Worm (Caenorhabditis elegans) whole organism, L3 larva: Measurements from ENCODE around the gene K11H12.11.
A peak's percentile ranks its signal among the peaks of the same experiment; 100 is the strongest.

Experiments
- ama-1 ChIP-seq: fragments of 150-350 bp; optimal IDR thresholded peaks from 2 replicates; lab custom pipeline; 2018
- ceh-82 ChIP-seq: fragments of 150-350 bp; optimal IDR thresholded peaks from 2 replicates; lab custom pipeline; 2014; ENCODE audit warnings: missing biosample characterization, missing genetic modification characterization
- ceh-9 ChIP-seq: sonication (generic microtip); optimal IDR thresholded peaks from 2 replicates; lab custom pipeline; 2018; ENCODE audit warnings: missing biosample characterization, missing genetic modification characterization
- daf-12 ChIP-seq: fragments of 150-350 bp; optimal IDR thresholded peaks from 2 replicates; lab custom pipeline; 2014; ENCODE audit warnings: missing biosample characterization, missing genetic modification reagents, missing genetic modification characterization
- egl-27 ChIP-seq: sonication (generic microtip); optimal IDR thresholded peaks from 4 replicates; lab custom pipeline; 2017; ENCODE audit warnings: missing biosample characterization, missing genetic modification reagents, missing genetic modification characterization
- egl-5 ChIP-seq: fragments of 150-350 bp; optimal IDR thresholded peaks from 2 replicates; lab custom pipeline; 2017; ENCODE audit warnings: missing biosample characterization, missing genetic modification reagents, missing genetic modification characterization, inconsistent platforms
- elt-1 ChIP-seq: fragments of 150-350 bp; optimal IDR thresholded peaks from 2 replicates; lab custom pipeline; 2014; ENCODE audit warnings: missing biosample characterization, missing genetic modification characterization
- elt-2 ChIP-seq: sonication (generic microtip); optimal IDR thresholded peaks from 2 replicates; lab custom pipeline; 2016; ENCODE audit warnings: missing genetic modification reagents, mild to moderate bottlenecking, missing genetic modification characterization, missing compliant biosample characterization
- eor-1 ChIP-seq, 2 experiments: fragments of 150-350 bp; optimal IDR thresholded peaks; 2 replicates each; lab custom pipeline; 2014 to 2018; ENCODE audit warnings: missing biosample characterization in 2 of 2, missing genetic modification characterization in 2 of 2
- fkh-10 ChIP-seq: sonication (generic microtip); optimal IDR thresholded peaks from 2 replicates; lab custom pipeline; 2017; ENCODE audit warnings: missing biosample characterization, missing genetic modification reagents, missing genetic modification characterization
- fkh-2 ChIP-seq: fragments of 150-350 bp; optimal IDR thresholded peaks from 2 replicates; lab custom pipeline; 2014; ENCODE audit warnings: missing biosample characterization, missing genetic modification reagents, missing genetic modification characterization
- fos-1 ChIP-seq: fragments of 150-350 bp; optimal IDR thresholded peaks from 2 replicates; lab custom pipeline; 2014; ENCODE audit warnings: missing biosample characterization, missing genetic modification characterization
- hmg-11 ChIP-seq: sonication (generic microtip); optimal IDR thresholded peaks from 2 replicates; lab custom pipeline; 2016; ENCODE audit warnings: missing genetic modification characterization, missing compliant biosample characterization
- jun-1 ChIP-seq: fragments of 150-350 bp; optimal IDR thresholded peaks from 2 replicates; lab custom pipeline; 2014; ENCODE audit warnings: missing biosample characterization, missing genetic modification reagents, missing genetic modification characterization
- lin-15B ChIP-seq: fragments of 150-350 bp; optimal IDR thresholded peaks from 2 replicates; lab custom pipeline; 2014; ENCODE audit warnings: missing biosample characterization, missing genetic modification characterization
- lin-39 ChIP-seq: fragments of 150-350 bp; optimal IDR thresholded peaks from 2 replicates; lab custom pipeline; 2018; ENCODE audit warnings: missing biosample characterization, missing genetic modification reagents, missing genetic modification characterization
- lsy-12 ChIP-seq: sonication (generic microtip); optimal IDR thresholded peaks from 2 replicates; lab custom pipeline; 2016; ENCODE audit warnings: mild to moderate bottlenecking, missing genetic modification characterization, missing compliant biosample characterization
- mml-1 ChIP-seq: fragments of 150-350 bp; sonication (generic microtip); optimal IDR thresholded peaks from 3 replicates; lab custom pipeline; 2014; ENCODE audit warnings: missing biosample characterization, missing genetic modification characterization
- nfya-1 ChIP-seq: sonication (generic microtip); optimal IDR thresholded peaks from 2 replicates; lab custom pipeline; 2017; ENCODE audit warnings: missing genetic modification characterization, mild to moderate bottlenecking, missing compliant biosample characterization, antibody characterized with exemption, moderate library complexity; ENCODE audit not compliant: insufficient read depth
- nhr-11 ChIP-seq: fragments of 150-350 bp; optimal IDR thresholded peaks from 2 replicates; lab custom pipeline; 2014; ENCODE audit warnings: missing biosample characterization, missing genetic modification characterization
- nhr-43 ChIP-seq: sonication (generic microtip); optimal IDR thresholded peaks from 2 replicates; lab custom pipeline; 2016; ENCODE audit warnings: mild to moderate bottlenecking, missing genetic modification characterization, missing compliant biosample characterization; ENCODE audit not compliant: poor library complexity, severe bottlenecking
- nhr-76 ChIP-seq: fragments of 150-350 bp; sonication (generic microtip); optimal IDR thresholded peaks from 5 replicates; lab custom pipeline; 2014; ENCODE audit warnings: missing biosample characterization, missing genetic modification characterization
- nhr-77 ChIP-seq: fragments of 150-350 bp; optimal IDR thresholded peaks from 2 replicates; lab custom pipeline; 2014; ENCODE audit warnings: missing biosample characterization, missing genetic modification characterization
- pha-4 ChIP-seq: fragments of 150-350 bp; optimal IDR thresholded peaks from 2 replicates; lab custom pipeline; 2014; ENCODE audit warnings: missing biosample characterization, missing genetic modification reagents, missing genetic modification characterization
- pqm-1 ChIP-seq: fragments of 150-350 bp; optimal IDR thresholded peaks from 2 replicates; lab custom pipeline; 2017; ENCODE audit warnings: missing biosample characterization, missing genetic modification characterization, inconsistent platforms
- sea-2 ChIP-seq: fragments of 150-350 bp; sonication (generic microtip); optimal IDR thresholded peaks from 4 replicates; lab custom pipeline; 2014; ENCODE audit warnings: missing biosample characterization, missing genetic modification reagents, missing genetic modification characterization
- snpc-4 ChIP-seq: fragments of 150-350 bp; optimal IDR thresholded peaks from 2 replicates; lab custom pipeline; 2014; ENCODE audit warnings: missing biosample characterization, missing genetic modification characterization
- tbx-2 ChIP-seq: sonication (generic microtip); optimal IDR thresholded peaks from 2 replicates; lab custom pipeline; 2016; ENCODE audit warnings: mild to moderate bottlenecking, missing genetic modification characterization, missing compliant biosample characterization
- unc-39 ChIP-seq: sonication (generic microtip); optimal IDR thresholded peaks from 4 replicates; lab custom pipeline; 2017; ENCODE audit warnings: missing biosample characterization, missing genetic modification characterization
- unc-62 ChIP-seq: fragments of 150-350 bp; sonication (generic microtip); optimal IDR thresholded peaks from 4 replicates; lab custom pipeline; 2014; ENCODE audit warnings: missing biosample characterization, missing genetic modification reagents, missing genetic modification characterization
- zag-1 ChIP-seq: fragments of 150-350 bp; optimal IDR thresholded peaks from 2 replicates; lab custom pipeline; 2014; ENCODE audit warnings: missing biosample characterization, missing genetic modification characterization
- ztf-11 ChIP-seq: fragments of 150-350 bp; optimal IDR thresholded peaks from 2 replicates; lab custom pipeline; 2014; ENCODE audit warnings: missing biosample characterization, missing genetic modification characterization
- ztf-4 ChIP-seq: fragments of 150-350 bp; optimal IDR thresholded peaks from 2 replicates; lab custom pipeline; 2014; ENCODE audit warnings: missing biosample characterization, missing genetic modification characterization

Gene K11H12.11

DNA sequence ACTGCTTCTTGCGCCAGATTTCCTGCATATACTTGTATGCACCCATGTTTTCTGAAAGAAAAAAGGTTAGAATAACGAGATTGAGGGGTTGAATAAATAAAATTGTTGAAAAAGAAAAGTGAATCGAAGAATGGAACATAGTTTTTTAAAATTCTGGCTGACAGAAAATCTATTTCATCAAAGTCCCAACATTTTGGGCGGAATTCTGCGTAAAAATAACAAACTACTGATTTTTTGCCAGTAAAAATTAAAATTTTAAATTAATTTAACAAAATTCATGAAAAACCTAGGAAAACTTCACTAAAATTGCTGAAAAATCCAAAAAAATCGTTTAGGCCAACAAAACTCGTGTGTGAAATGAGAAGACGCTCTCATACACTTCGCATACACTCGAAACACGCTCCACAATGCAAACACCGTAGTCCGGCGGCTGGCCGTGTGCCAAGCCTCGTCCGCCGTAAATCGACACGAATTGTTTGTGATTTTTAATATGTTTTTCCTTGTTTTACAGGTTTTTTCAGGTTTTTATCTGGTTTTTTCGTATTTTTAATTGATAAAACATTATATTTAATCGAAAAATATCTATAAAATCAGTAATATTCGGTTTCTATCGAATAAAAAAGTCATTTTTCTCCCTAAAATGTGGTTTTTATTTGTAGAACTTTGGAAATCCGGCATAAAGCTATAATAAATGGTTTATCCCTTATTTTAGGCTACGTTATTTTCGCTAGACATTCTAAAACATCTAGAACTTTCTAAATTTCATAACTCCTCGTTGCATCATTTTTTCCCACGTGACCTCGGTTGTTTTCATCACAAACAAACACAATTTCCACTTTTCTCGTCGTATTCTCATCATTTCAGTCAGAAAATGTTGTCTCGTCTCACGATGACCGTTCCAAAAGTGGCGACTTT, 15.6 kb downstream of the K11H12.11 start, which contains the start of the genes rpl-15 and K11H12.8 (continued):
- no peak for TF ChIP-seq eor-1 (tag; optimal IDR thresholded peaks at IDR 0.05; lab: Kevin White, UChicago)
- peak; percentile 98 for TF ChIP-seq elt-2 (tag; lab: Kevin White, UChicago)
- peak; percentile 100 for TF ChIP-seq nfya-1
- TF ChIP-seq hmg-11 (tag; lab: Kevin White, UChicago) = peak; percentile 100
- peak; percentile 99 for TF ChIP-seq fos-1 (tag; lab: Kevin White, UChicago)
- TF ChIP-seq nhr-43 (tag; lab: Kevin White, UChicago) = peak; percentile 99
- TF ChIP-seq jun-1 (tag; lab: Kevin White, UChicago) = peak; percentile 99
- TF ChIP-seq nhr-77 = peak; percentile 96
- TF ChIP-seq lsy-12 = peak; percentile 100
- peak; percentile 89 for TF ChIP-seq fkh-2 (tag; lab: Kevin White, UChicago)
- peak; percentile 97 for TF ChIP-seq ceh-82 (tag; lab: Kevin White, UChicago)
- peak; percentile 99 for TF ChIP-seq fkh-10 (GFP tag; lab: Kevin White, UChicago)
- TF ChIP-seq pqm-1 (tag; lab: Kevin White, UChicago) = peak; percentile 95
- peak; percentile 79 for TF ChIP-seq daf-12 (tag; lab: Kevin White, UChicago)

DNA sequence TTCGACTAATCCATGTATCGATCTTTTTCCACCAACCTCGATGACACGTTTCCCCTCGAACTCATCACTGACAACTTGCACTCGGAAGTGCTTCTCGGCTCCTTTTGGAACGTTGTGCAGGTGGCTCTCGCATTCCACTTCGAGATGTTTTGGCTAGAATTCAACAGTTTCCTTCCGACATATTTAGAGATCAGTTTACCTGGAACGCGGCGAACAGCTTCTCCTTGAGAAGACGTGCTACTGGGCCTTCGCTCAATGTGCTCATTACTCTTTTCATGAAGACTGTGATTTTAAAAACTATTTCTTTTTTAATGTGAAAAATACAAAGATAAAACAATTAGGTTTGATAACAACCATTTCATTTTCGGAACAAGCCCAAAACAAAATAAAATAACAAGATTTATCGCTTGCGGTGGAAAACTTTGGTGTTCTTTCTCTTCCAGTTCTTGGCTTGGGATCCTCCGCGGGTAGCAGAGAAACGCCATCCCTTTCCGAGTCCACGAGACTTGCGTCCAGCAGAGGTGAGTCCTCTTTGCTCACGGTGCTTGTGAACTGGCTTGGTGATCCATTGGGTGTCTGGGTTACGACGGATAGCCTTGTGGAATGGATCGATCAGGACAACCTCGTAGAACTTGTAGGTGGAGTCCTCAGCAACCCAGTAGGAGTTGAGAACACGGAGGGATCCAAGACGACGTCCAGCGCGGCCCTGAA, 17.1 kb downstream of the K11H12.11 start, which contains the start of gene K11H12.1:
TSS of gene K11H12.1 (minus strand) at position 284 of the 711 bp plus-strand sequence.
- peak; percentile 28 for TF ChIP-seq nhr-43 (tag; lab: Kevin White, UChicago)
- no peak for TF ChIP-seq lin-15B (tag; lab: Kevin White, UChicago)
- TF ChIP-seq tbx-2 (tag; lab: Kevin White, UChicago) = no peak
- TF ChIP-seq snpc-4 = no peak

DNA sequence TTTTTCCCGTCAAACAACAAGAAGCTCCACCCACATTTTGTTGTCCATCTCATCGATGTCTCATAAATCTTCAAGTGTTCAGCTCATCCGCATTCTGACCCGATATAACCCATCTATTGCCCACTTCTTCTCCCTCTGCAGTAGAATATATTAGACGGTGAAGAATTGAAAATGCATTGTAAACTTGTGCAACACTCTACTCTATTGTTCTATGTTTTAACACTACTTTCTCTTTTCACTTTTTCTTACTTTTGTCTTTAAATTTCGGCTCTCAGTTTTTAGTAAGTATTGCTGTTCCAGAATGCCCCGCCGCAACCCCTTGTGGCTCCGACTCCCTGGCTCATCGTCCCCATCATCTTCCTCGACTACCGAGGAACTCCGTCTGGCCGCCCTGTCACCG, 21.0 kb downstream of the K11H12.11 start, which contains the start of gene K11H12.9:
TSS of gene K11H12.9 (plus strand) at position 301 of the 400 bp plus-strand sequence.
- TF ChIP-seq unc-39 (tag; lab: Kevin White, UChicago) (no peak), unc-62 (no peak), eor-1 (tag; optimal IDR thresholded peaks at IDR 0.05; lab: Kevin White, UChicago) (no peak), lsy-12 (no peak), nhr-11 (tag; lab: Kevin White, UChicago) (no peak), egl-5 (tag; lab: Kevin White, UChicago) (no peak), fkh-2 (tag; lab: Kevin White, UChicago) (no peak), ceh-9 (tag; lab: Kevin White, UChicago) (no peak), daf-12 (tag; lab: Kevin White, UChicago) (no peak), nhr-43 (tag; lab: Kevin White, UChicago) (no peak), sea-2 (GFP tag; lab: Kevin White, UChicago) (no peak), ztf-11 (tag; lab: Kevin White, UChicago) (no peak), lin-39 (tag; lab: Kevin White, UChicago) (no peak), jun-1 (tag; lab: Kevin White, UChicago) (no peak), egl-27 (tag; lab: Kevin White, UChicago) (no peak), ztf-4 (tag; lab: Kevin White, UChicago) (no peak)

DNA sequence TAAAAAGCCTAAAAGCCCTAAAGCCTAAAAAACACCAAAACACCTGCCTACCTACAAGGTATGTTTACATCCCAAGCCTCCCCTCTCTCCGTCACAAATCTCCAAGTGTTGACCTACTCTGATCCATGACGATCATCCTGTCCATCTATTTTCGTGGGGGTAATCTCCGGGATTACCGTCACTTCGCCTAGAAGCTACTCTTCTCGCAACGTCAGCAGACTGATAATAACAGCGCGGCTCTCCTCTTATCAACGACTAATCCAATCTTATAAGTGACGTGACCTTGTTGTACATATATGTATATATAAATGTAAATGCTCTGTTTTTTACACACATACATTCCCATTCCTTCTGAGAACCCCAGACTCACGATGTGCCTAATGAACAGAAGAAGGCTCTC, 22.0 kb downstream of the K11H12.11 start:
- TF ChIP-seq nhr-76 (tag; lab: Kevin White, UChicago) (no peak), snpc-4 (no peak), zag-1 (tag; lab: Kevin White, UChicago) (no peak), mml-1 (tag; lab: Kevin White, UChicago) (no peak), elt-1 (tag; lab: Kevin White, UChicago) (no peak), pha-4 (tag; lab: Kevin White, UChicago) (no peak), ama-1 (lab: Kevin White, UChicago) (no peak), hmg-11 (tag; lab: Kevin White, UChicago) (no peak), pqm-1 (tag; lab: Kevin White, UChicago) (no peak), unc-62 (no peak)
